Worm (Caenorhabditis elegans) whole organism, mixed stage, embryonic: ENCODE results near the gene nsph-4.1.

Experiments used
- M03D4.4 ChIP-seq: sonication (generic microtip); optimal IDR thresholded peaks from 2 replicates; lab custom pipeline; 2017; ENCODE audit warnings: mild to moderate bottlenecking, missing genetic modification characterization, missing compliant biosample characterization
- ceh-39 ChIP-seq: fragments of 150-350 bp; optimal IDR thresholded peaks from 2 replicates; lab custom pipeline; 2014; ENCODE audit warnings: missing biosample characterization, missing genetic modification characterization
- ces-1 ChIP-seq: fragments of 150-350 bp; optimal IDR thresholded peaks from 2 replicates; lab custom pipeline; 2014; ENCODE audit warnings: missing biosample characterization, missing genetic modification reagents, missing genetic modification characterization
- elt-3 ChIP-seq: fragments of 150-350 bp; optimal IDR thresholded peaks from 2 replicates; lab custom pipeline; 2014; ENCODE audit warnings: missing biosample characterization, missing genetic modification characterization
- mep-1 ChIP-seq: fragments of 150-350 bp; optimal IDR thresholded peaks from 2 replicates; lab custom pipeline; 2017; ENCODE audit warnings: missing biosample characterization, missing genetic modification reagents, missing genetic modification characterization, inconsistent platforms
- nhr-12 ChIP-seq: fragments of 150-350 bp; optimal IDR thresholded peaks from 2 replicates; lab custom pipeline; 2014; ENCODE audit warnings: missing biosample characterization, missing genetic modification characterization
- nhr-28 ChIP-seq: fragments of 150-350 bp; optimal IDR thresholded peaks from 2 replicates; lab custom pipeline; 2014; ENCODE audit warnings: missing biosample characterization, missing genetic modification characterization
- nhr-76 ChIP-seq: sonication (generic microtip); optimal IDR thresholded peaks from 2 replicates; lab custom pipeline; 2017; ENCODE audit warnings: missing biosample characterization, missing genetic modification characterization
- unc-39 ChIP-seq: fragments of 150-350 bp; optimal IDR thresholded peaks from 2 replicates; lab custom pipeline; 2014; ENCODE audit warnings: missing biosample characterization, missing genetic modification characterization
- unc-62 ChIP-seq: fragments of 150-350 bp; optimal IDR thresholded peaks from 2 replicates; lab custom pipeline; 2014; ENCODE audit warnings: missing biosample characterization, missing genetic modification reagents, missing genetic modification characterization
- ztf-11 ChIP-seq: fragments of 150-350 bp; optimal IDR thresholded peaks from 2 replicates; lab custom pipeline; 2014; ENCODE audit warnings: missing biosample characterization, missing genetic modification characterization

DNA sequence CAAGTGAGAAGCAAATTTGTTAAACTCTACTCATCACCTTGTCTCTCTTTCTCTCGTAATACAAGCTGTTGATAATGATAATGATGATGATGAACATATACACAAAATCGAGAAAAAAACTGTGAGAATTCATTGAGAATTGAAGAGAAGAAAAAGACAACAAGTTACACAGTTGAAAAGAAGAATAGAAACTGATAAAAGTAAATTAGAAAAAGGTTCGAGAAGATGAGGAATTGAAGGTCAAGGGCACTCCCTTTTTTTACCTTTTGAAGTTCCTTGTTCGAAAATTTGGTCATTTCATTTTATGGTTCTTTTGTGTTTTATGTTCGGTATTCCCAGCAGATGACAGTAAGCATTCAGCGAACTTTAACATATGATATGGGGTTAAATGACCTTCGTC is 10.3 kb upstream of the nsph-4.1 start:
- no peak for TF ChIP-seq unc-62
- no peak for TF ChIP-seq unc-39 (tag; lab: Kevin White, UChicago)
- TF ChIP-seq nhr-76 (tag; lab: Kevin White, UChicago): no peak
- TF ChIP-seq ces-1 (GFP tag; lab: Kevin White, UChicago): no peak
- TF ChIP-seq elt-3 (tag; lab: Kevin White, UChicago): no peak
- TF ChIP-seq nhr-28 (tag; lab: Kevin White, UChicago): no peak
- no peak for TF ChIP-seq ceh-39 (tag; lab: Kevin White, UChicago)
- no peak for TF ChIP-seq M03D4.4 (tag; lab: Kevin White, UChicago)
- TF ChIP-seq ztf-11: no peak
- TF ChIP-seq mep-1 (tag; lab: Kevin White, UChicago): no peak
- no peak for TF ChIP-seq nhr-12
